Fruit fly (Drosophila melanogaster): ENCODE results near the gene CG6686.

dm6 chr2L:11935881-11936280 is 52.0 kb downstream of the CG6686 start, which contains the start of gene Or33b:
- TF ChIP-seq OdsH (GFP tag; optimal IDR thresholded peaks at IDR 0.05) (no peak), salr (GFP tag; optimal IDR thresholded peaks at IDR 0.05) (no peak), esn (GFP tag; optimal IDR thresholded peaks at IDR 0.05) (no peak)

Data from whole organism, prepupa.